Worm (Caenorhabditis elegans) whole organism, mixed stage, embryonic: ENCODE results near the gene nhr-95.

Experiments used
- M03D4.4 ChIP-seq: sonication (generic microtip); optimal IDR thresholded peaks from 2 replicates; lab custom pipeline; 2017; ENCODE audit warnings: mild to moderate bottlenecking, missing genetic modification characterization, missing compliant biosample characterization
- bed-3 ChIP-seq: fragments of 200-800 bp; sonication (Bioruptor generic); optimal IDR thresholded peaks from 3 replicates; lab custom pipeline; 2018; ENCODE audit warnings: mild to moderate bottlenecking, missing genetic modification characterization, moderate library complexity, missing compliant biosample characterization
- blmp-1 ChIP-seq: fragments of 150-350 bp; optimal IDR thresholded peaks from 2 replicates; lab custom pipeline; 2014; ENCODE audit warnings: missing biosample characterization, missing genetic modification characterization
- ceh-39 ChIP-seq: fragments of 150-350 bp; optimal IDR thresholded peaks from 2 replicates; lab custom pipeline; 2014; ENCODE audit warnings: missing biosample characterization, missing genetic modification characterization
- ceh-43 ChIP-seq: fragments of 200-800 bp; sonication (Bioruptor generic); optimal IDR thresholded peaks from 2 replicates; lab custom pipeline; 2018; ENCODE audit warnings: mild to moderate bottlenecking, missing genetic modification characterization, moderate library complexity, missing compliant biosample characterization
- ceh-83 ChIP-seq: fragments of 200-800 bp; sonication (Bioruptor generic); optimal IDR thresholded peaks from 2 replicates; lab custom pipeline; 2018; ENCODE audit warnings: mild to moderate bottlenecking, missing genetic modification characterization, missing compliant biosample characterization
- ces-1 ChIP-seq: fragments of 150-350 bp; optimal IDR thresholded peaks from 2 replicates; lab custom pipeline; 2014; ENCODE audit warnings: missing biosample characterization, missing genetic modification reagents, missing genetic modification characterization
- cnd-1 ChIP-seq: fragments of 200-800 bp; sonication (Bioruptor generic); optimal IDR thresholded peaks from 2 replicates; lab custom pipeline; 2018; ENCODE audit warnings: mild to moderate bottlenecking, missing genetic modification characterization, missing compliant biosample characterization
- drap-1 ChIP-seq: fragments of 200-800 bp; sonication (Bioruptor generic); optimal IDR thresholded peaks from 3 replicates; lab custom pipeline; 2018; ENCODE audit warnings: mild to moderate bottlenecking, missing genetic modification characterization, missing compliant biosample characterization
- elt-1 ChIP-seq: sonication (generic microtip); optimal IDR thresholded peaks from 2 replicates; lab custom pipeline; 2017; ENCODE audit warnings: missing genetic modification characterization, mild to moderate bottlenecking, missing compliant biosample characterization, antibody characterized with exemption, moderate library complexity, borderline replicate concordance; ENCODE audit not compliant: insufficient read depth
- elt-3 ChIP-seq: fragments of 150-350 bp; optimal IDR thresholded peaks from 2 replicates; lab custom pipeline; 2014; ENCODE audit warnings: missing biosample characterization, missing genetic modification characterization
- flh-1 ChIP-seq: fragments of 200-800 bp; sonication (Bioruptor generic); optimal IDR thresholded peaks from 2 replicates; lab custom pipeline; 2018; ENCODE audit warnings: mild to moderate bottlenecking, missing genetic modification characterization, moderate library complexity, missing compliant biosample characterization
- ham-2 ChIP-seq: fragments of 200-800 bp; sonication (Bioruptor generic); optimal IDR thresholded peaks from 2 replicates; lab custom pipeline; 2018; ENCODE audit warnings: mild to moderate bottlenecking, missing genetic modification characterization, missing compliant biosample characterization
- hlh-1 ChIP-seq: fragments of 150-350 bp; optimal IDR thresholded peaks from 2 replicates; lab custom pipeline; 2014; ENCODE audit warnings: missing biosample characterization, missing genetic modification reagents, missing genetic modification characterization
- lin-13 ChIP-seq: fragments of 150-350 bp; optimal IDR thresholded peaks from 2 replicates; lab custom pipeline; 2014; ENCODE audit warnings: missing biosample characterization, missing genetic modification characterization
- lin-32 ChIP-seq: fragments of 200-800 bp; sonication (Bioruptor generic); optimal IDR thresholded peaks from 2 replicates; lab custom pipeline; 2018; ENCODE audit warnings: mild to moderate bottlenecking, missing genetic modification characterization, missing compliant biosample characterization
- lsy-2 ChIP-seq: fragments of 150-350 bp; optimal IDR thresholded peaks from 2 replicates; lab custom pipeline; 2014; ENCODE audit warnings: missing biosample characterization, missing genetic modification characterization
- mab-5 ChIP-seq: fragments of 150-350 bp; optimal IDR thresholded peaks from 2 replicates; lab custom pipeline; 2014; ENCODE audit warnings: missing biosample characterization, missing genetic modification characterization
- mep-1 ChIP-seq: fragments of 150-350 bp; optimal IDR thresholded peaks from 2 replicates; lab custom pipeline; 2017; ENCODE audit warnings: missing biosample characterization, missing genetic modification reagents, missing genetic modification characterization, inconsistent platforms
- mls-2 ChIP-seq: sonication (generic microtip); optimal IDR thresholded peaks from 2 replicates; lab custom pipeline; 2016; ENCODE audit warnings: mild to moderate bottlenecking, missing genetic modification characterization, moderate library complexity, missing compliant biosample characterization
- nhr-2 ChIP-seq: fragments of 150-350 bp; optimal IDR thresholded peaks from 2 replicates; lab custom pipeline; 2014; ENCODE audit warnings: missing biosample characterization, missing genetic modification characterization
- nhr-237 ChIP-seq: fragments of 150-350 bp; optimal IDR thresholded peaks from 2 replicates; lab custom pipeline; 2014; ENCODE audit warnings: missing biosample characterization, missing genetic modification characterization
- nhr-28 ChIP-seq: fragments of 150-350 bp; optimal IDR thresholded peaks from 2 replicates; lab custom pipeline; 2014; ENCODE audit warnings: missing biosample characterization, missing genetic modification characterization
- nhr-76 ChIP-seq: sonication (generic microtip); optimal IDR thresholded peaks from 2 replicates; lab custom pipeline; 2017; ENCODE audit warnings: missing biosample characterization, missing genetic modification characterization
- pha-4 ChIP-seq: fragments of 150-350 bp; optimal IDR thresholded peaks from 2 replicates; lab custom pipeline; 2018; ENCODE audit warnings: missing biosample characterization, missing genetic modification reagents, missing genetic modification characterization
- snpc-4 ChIP-seq: fragments of 150-350 bp; optimal IDR thresholded peaks from 2 replicates; lab custom pipeline; 2014; ENCODE audit warnings: missing biosample characterization, missing genetic modification characterization
- sptf-1 ChIP-seq: sonication (generic microtip); optimal IDR thresholded peaks from 2 replicates; lab custom pipeline; 2017; ENCODE audit warnings: mild to moderate bottlenecking, missing genetic modification characterization, moderate library complexity, missing compliant biosample characterization
- tbx-8 ChIP-seq: fragments of 200-800 bp; sonication (Bioruptor generic); optimal IDR thresholded peaks from 2 replicates; lab custom pipeline; 2018; ENCODE audit warnings: mild to moderate bottlenecking, missing genetic modification characterization, moderate library complexity, missing compliant biosample characterization
- unc-120 ChIP-seq: sonication (generic microtip); optimal IDR thresholded peaks from 2 replicates; lab custom pipeline; 2017; ENCODE audit warnings: missing genetic modification characterization, missing compliant biosample characterization; ENCODE audit not compliant: poor library complexity, severe bottlenecking
- unc-39 ChIP-seq: fragments of 150-350 bp; optimal IDR thresholded peaks from 2 replicates; lab custom pipeline; 2014; ENCODE audit warnings: missing biosample characterization, missing genetic modification characterization
- unc-62 ChIP-seq: fragments of 150-350 bp; optimal IDR thresholded peaks from 2 replicates; lab custom pipeline; 2014; ENCODE audit warnings: missing biosample characterization, missing genetic modification reagents, missing genetic modification characterization
- zip-8 ChIP-seq: fragments of 150-350 bp; optimal IDR thresholded peaks from 2 replicates; lab custom pipeline; 2014; ENCODE audit warnings: missing biosample characterization, missing genetic modification characterization
- ztf-11 ChIP-seq: fragments of 150-350 bp; optimal IDR thresholded peaks from 2 replicates; lab custom pipeline; 2014; ENCODE audit warnings: missing biosample characterization, missing genetic modification characterization

Gene nhr-95

ce11 chrV:19053281-19053680, 29.2 kb downstream of the nhr-95 start:
- TF ChIP-seq cnd-1 (tag; lab: Kevin White, UChicago) (no peak), mep-1 (no peak), lsy-2 (tag; lab: Kevin White, UChicago) (no peak), unc-120 (tag; lab: Kevin White, UChicago) (no peak), hlh-1 (tag; lab: Kevin White, UChicago) (no peak), mls-2 (no peak), elt-1 (no peak), nhr-28 (tag; lab: Kevin White, UChicago) (no peak), lin-32 (no peak), M03D4.4 (tag; lab: Kevin White, UChicago) (no peak), lin-13 (tag; lab: Kevin White, UChicago) (no peak), mab-5 (tag; lab: Kevin White, UChicago) (no peak), sptf-1 (tag; lab: Kevin White, UChicago) (no peak), nhr-237 (tag; lab: Kevin White, UChicago) (no peak), bed-3 (GFP tag; lab: Kevin White, UChicago) (no peak), ztf-11 (tag; lab: Kevin White, UChicago) (no peak)
- TF ChIP-seq, all 35 proteins: peak for 0

- no peak for TF ChIP-seq lin-32
- TF ChIP-seq nhr-76 = no peak
- no peak for TF ChIP-seq flh-1
- TF ChIP-seq bed-3 (GFP tag; lab: Kevin White, UChicago) = no peak
- no peak for TF ChIP-seq ztf-11 (tag; lab: Kevin White, UChicago)
- no peak for TF ChIP-seq ceh-39 (tag; lab: Kevin White, UChicago)
- TF ChIP-seq drap-1 (GFP tag; lab: Kevin White, UChicago) = no peak
- TF ChIP-seq unc-120 (tag; lab: Kevin White, UChicago) = no peak
- no peak for TF ChIP-seq ham-2 (GFP tag; lab: Kevin White, UChicago)
- no peak for TF ChIP-seq pha-4 (tag; lab: Kevin White, UChicago)
- no peak for TF ChIP-seq sptf-1 (tag; lab: Kevin White, UChicago)
- TF ChIP-seq ceh-43 (GFP tag; lab: Kevin White, UChicago) = no peak
- TF ChIP-seq cnd-1 (tag; lab: Kevin White, UChicago) = no peak
Observed at ce11 chrV:19051425-19051824, 31.0 kb downstream of the nhr-95 start.

- TF ChIP-seq ces-1 (GFP tag; lab: Kevin White, UChicago) = no peak
- TF ChIP-seq unc-62 (GFP tag; lab: Kevin White, UChicago) = no peak
- no peak for TF ChIP-seq unc-39
- TF ChIP-seq nhr-76 = no peak
- TF ChIP-seq M03D4.4 (tag; lab: Kevin White, UChicago) = no peak
- TF ChIP-seq pha-4 (tag; lab: Kevin White, UChicago) = no peak
- TF ChIP-seq drap-1 (GFP tag; lab: Kevin White, UChicago) = no peak
- TF ChIP-seq tbx-8 = no peak
- TF ChIP-seq ceh-43 (GFP tag; lab: Kevin White, UChicago) = no peak
Observed at ce11 chrV:19050888-19051287, 31.6 kb downstream of the nhr-95 start.

- TF ChIP-seq elt-3 (no peak), drap-1 (GFP tag; lab: Kevin White, UChicago) (peak; percentile 26)
Observed at ce11 chrV:19050438-19050837, 32.0 kb downstream of the nhr-95 start, which contains the start of gene asp-1. Gene asp-1, minus strand, starts transcription at chrV:19050752.

- TF ChIP-seq blmp-1 (tag; lab: Kevin White, UChicago) = no peak
- no peak for TF ChIP-seq tbx-8
- TF ChIP-seq snpc-4 (tag; lab: Kevin White, UChicago) = no peak
- TF ChIP-seq zip-8 (tag; lab: Kevin White, UChicago) = no peak
- TF ChIP-seq ces-1 (GFP tag; lab: Kevin White, UChicago) = no peak
- no peak for TF ChIP-seq lsy-2 (tag; lab: Kevin White, UChicago)
- TF ChIP-seq mls-2 = no peak
- no peak for TF ChIP-seq drap-1 (GFP tag; lab: Kevin White, UChicago)
- no peak for TF ChIP-seq ham-2 (GFP tag; lab: Kevin White, UChicago)
- TF ChIP-seq elt-3 = no peak
- no peak for TF ChIP-seq nhr-28 (tag; lab: Kevin White, UChicago)
- TF ChIP-seq nhr-76 = no peak
- TF ChIP-seq mep-1 = no peak
- TF ChIP-seq pha-4 (tag; lab: Kevin White, UChicago) = no peak
- no peak for TF ChIP-seq ceh-83 (GFP tag; lab: Kevin White, UChicago)
- no peak for TF ChIP-seq ceh-39 (tag; lab: Kevin White, UChicago)
- no peak for TF ChIP-seq M03D4.4 (tag; lab: Kevin White, UChicago)
- TF ChIP-seq ceh-43 (GFP tag; lab: Kevin White, UChicago) = no peak
- no peak for TF ChIP-seq nhr-2 (tag; lab: Kevin White, UChicago)
Observed at ce11 chrV:19049140-19050092, 33.0 kb downstream of the nhr-95 start.
